Worm (Caenorhabditis elegans): ENCODE data around the gene C06E8.5.

C06E8.5 gene

ce11 chrIII:7005350-7005749, at the start of gene C06E8.5:
TSS of gene C06E8.5 (minus strand) at chrIII:7005450.
- TF ChIP-seq unc-62 (GFP tag; optimal IDR thresholded peaks at IDR 0.05), result no peak

- no peak for TF ChIP-seq unc-62 (GFP tag; optimal IDR thresholded peaks at IDR 0.05)
These were observed 40.4 kb upstream of the C06E8.5 start, which contains the start of gene R01H2.7 for ce11 chrIII:7045643-7046042. TSS of gene R01H2.7 (minus strand) at chrIII:7045743.

- no peak for TF ChIP-seq unc-62 (GFP tag; optimal IDR thresholded peaks at IDR 0.05)
These were observed 29.3 kb upstream of the C06E8.5 start for ce11 chrIII:7034252-7035223.

- TF ChIP-seq unc-62 (GFP tag; optimal IDR thresholded peaks at IDR 0.05), result no peak
These were observed 26.8 kb upstream of the C06E8.5 start for ce11 chrIII:7032070-7032469.

DNA sequence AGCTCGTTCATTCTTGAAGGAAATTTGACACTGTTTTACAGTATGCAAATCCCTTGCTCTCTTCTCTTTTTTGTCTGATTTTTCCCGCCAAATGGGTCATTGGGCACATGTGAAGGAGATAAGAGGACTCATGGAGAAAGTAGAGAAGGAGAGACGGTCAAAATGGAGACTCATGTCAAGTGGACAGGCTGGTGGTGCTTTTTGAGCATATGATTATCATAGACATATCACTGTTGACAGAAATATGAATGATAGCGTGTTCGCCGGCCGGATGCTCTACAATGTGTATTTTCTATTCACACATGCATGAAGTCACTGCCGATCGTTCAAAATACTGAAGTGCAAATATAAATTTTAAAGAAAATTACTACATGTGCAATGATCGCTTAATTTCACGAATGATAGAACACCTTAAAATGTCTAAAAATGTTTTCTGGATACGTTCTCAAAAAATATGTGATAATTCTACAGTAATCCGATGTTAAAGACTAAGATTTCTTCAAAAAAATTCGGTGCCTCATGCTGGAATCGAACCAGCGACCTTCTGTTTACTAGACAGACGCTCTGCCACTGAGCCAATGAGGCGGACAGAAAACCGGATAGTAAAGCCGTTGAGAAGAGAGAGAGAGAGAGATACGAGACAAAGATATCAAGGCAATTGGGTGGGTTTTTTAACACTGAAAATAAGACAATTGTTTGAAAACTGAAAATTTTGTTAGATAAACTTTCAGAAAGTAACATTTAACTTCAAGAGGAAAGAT, 25.0 kb upstream of the C06E8.5 start:
- TF ChIP-seq unc-62 (GFP tag; optimal IDR thresholded peaks at IDR 0.05), result no peak

ce11 chrIII:7029105-7029504, 23.9 kb upstream of the C06E8.5 start, which contains the start of gene cyk-1:
TSS of gene cyk-1 (minus strand) at chrIII:7029205.
- TF ChIP-seq unc-62 (GFP tag; optimal IDR thresholded peaks at IDR 0.05), result no peak

DNA sequence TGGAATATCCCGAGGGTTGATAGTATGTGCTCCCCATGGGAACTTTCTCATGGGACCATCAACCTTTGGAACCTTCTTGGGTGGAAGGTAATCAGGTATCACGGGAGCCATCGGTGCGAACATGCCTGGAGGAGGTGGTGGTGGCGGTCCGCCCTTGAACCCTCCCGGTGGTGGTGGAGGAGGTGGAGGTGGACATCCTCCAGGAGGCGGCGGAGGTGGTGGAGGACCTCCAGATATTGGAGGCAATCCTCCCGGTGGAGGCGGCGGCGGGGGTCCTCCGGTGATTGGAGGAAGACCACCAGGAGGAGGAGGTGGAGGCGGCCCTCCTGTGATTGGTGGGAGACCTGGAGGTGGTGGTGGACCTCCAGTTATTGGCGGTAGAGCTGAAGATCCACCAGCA, 20.6 kb upstream of the C06E8.5 start:
- no peak for TF ChIP-seq unc-62 (GFP tag; optimal IDR thresholded peaks at IDR 0.05)

- TF ChIP-seq unc-62 (GFP tag; optimal IDR thresholded peaks at IDR 0.05), result no peak
These were observed 15.9 kb upstream of the C06E8.5 start, which contains the start of gene rfl-1 for ce11 chrIII:7021156-7021637. TSS of gene rfl-1 (plus strand) at chrIII:7021206.

DNA sequence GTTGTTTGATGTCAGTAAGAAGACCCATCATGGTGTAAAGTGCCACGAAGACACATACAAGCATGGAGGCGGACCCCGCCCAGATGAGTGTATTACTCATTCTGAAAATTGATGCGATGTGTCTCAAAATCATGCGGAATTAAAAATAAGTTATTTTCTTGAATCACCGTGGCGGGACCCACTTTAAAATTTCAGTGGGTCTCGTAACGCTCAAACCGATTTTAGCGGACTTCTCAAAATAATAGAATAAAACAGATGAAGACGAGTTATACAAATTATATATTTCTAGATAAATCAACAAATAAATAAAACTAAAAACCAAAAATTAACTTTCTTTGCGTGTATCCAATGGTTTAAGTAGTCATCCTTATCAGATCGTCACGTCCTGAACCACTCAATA, 15.2 kb upstream of the C06E8.5 start, which contains the start of gene col-8:
col-8 (minus strand) TSS at position 101 of the 400 bp plus-strand sequence.
- no peak for TF ChIP-seq unc-62 (GFP tag; optimal IDR thresholded peaks at IDR 0.05)

DNA sequence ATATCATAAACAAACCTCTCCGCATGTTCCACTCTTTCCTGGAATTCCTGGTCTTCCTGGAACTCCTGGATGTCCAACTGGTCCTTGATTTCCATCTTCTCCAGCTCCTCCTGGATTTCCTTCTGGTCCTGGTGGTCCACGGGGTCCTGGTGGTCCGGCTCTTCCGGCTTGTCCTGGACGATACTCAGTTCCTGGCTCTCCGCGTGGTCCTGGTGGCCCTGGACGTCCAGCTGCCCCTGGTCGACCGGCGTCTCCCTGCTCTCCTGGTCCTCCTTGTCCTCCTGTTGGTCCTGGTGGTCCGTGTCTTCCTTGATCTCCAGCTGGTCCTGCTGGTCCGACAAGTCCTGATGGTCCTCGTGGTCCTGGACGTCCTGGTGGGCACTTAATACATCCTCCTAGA, 14.5 kb upstream of the C06E8.5 start:
- TF ChIP-seq unc-62 (GFP tag; optimal IDR thresholded peaks at IDR 0.05), result no peak

ce11 chrIII:7013764-7014163, 8.5 kb upstream of the C06E8.5 start:
- TF ChIP-seq unc-62 (GFP tag; optimal IDR thresholded peaks at IDR 0.05), result no peak

DNA sequence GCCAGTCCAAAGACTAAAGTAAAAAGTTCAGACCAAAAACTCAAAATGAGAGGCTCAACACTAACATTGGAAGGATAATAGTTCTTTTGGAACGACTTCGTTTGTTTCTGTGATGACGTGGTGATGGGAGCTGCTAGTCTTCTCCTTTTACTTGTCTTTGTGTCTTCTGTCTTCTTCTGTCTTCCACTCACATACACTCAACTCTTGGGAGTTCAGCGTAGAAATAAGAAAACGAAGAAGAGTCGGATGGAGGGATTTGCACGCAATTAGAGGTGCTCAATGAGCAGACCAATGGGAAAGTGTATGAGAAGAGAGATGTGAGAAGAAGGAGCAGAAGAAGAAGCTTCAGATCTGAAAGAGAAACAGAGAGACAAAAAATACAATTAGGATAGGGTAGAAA, 6.8 kb upstream of the C06E8.5 start:
- TF ChIP-seq unc-62 (GFP tag; optimal IDR thresholded peaks at IDR 0.05), result no peak

DNA sequence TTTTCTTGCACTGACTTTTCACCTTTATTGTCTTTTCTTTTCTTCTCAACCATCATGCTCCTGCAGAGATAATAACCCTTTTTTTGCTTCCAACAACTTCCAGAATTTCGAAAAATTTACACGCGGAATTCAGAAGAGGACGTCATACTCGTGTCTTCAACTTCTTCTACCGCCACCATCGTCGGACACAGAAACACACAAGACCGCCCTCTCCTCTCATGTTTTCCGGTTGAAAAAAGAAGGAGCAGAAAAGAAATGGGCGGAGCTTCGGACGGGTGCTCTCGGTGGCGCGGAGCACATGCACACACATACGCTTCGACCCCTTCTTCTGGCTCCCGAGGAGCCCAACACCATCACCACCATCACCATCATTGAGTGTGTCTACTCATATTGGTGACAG, 3.6 kb upstream of the C06E8.5 start, which contains the start of gene lgc-38:
lgc-38 (plus strand) TSS at position 301 of the 400 bp plus-strand sequence.
- TF ChIP-seq unc-62 (GFP tag; optimal IDR thresholded peaks at IDR 0.05), result no peak

DNA sequence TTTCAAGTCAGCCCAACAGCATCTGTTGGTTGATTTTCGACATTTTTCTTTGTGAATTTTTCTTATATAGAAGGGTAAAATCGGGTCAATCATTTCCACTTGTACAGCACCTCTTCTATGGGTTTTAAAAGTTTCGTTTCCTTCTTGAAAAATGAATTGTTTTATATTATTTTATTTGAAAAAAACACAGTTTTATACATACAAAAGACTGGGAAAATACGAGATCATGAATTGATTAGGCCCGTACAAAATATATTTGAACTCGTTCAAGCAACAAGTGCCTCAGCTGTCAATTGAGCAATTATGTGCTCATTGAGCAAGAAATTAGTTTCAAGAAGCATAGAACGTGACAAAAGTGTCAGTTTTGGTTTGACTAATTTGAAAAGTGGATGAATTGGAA, 3.1 kb downstream of the C06E8.5 start:
- TF ChIP-seq unc-62 (GFP tag; optimal IDR thresholded peaks at IDR 0.05), result no peak

DNA sequence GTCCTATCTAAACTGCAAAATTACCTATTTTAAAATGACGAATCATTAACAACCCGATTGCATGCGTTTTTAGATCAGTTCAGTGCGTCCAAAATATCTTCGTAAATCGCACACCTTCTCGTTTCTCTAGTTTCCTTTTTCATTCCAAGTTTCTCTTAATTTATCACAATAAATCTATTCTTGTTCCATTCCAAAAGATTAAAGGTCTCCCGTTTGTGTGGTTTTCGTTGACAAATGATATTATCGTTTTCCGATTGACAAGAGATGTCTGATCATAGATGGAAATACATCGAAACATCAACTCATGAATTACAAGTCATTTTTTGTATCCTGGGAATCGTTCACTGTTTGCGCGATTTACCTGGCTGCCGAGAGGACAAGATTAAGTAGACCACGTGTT, 12.1 kb downstream of the C06E8.5 start:
- no peak for TF ChIP-seq unc-62 (GFP tag; optimal IDR thresholded peaks at IDR 0.05)

- no peak for TF ChIP-seq unc-62 (GFP tag; optimal IDR thresholded peaks at IDR 0.05)
These were observed 12.8 kb downstream of the C06E8.5 start for ce11 chrIII:6992496-6992895.

Data from whole organism, dauer.